Fruit fly (Drosophila melanogaster): Measurements from ENCODE around the gene CG14322.

The CG14322 gene

DNA sequence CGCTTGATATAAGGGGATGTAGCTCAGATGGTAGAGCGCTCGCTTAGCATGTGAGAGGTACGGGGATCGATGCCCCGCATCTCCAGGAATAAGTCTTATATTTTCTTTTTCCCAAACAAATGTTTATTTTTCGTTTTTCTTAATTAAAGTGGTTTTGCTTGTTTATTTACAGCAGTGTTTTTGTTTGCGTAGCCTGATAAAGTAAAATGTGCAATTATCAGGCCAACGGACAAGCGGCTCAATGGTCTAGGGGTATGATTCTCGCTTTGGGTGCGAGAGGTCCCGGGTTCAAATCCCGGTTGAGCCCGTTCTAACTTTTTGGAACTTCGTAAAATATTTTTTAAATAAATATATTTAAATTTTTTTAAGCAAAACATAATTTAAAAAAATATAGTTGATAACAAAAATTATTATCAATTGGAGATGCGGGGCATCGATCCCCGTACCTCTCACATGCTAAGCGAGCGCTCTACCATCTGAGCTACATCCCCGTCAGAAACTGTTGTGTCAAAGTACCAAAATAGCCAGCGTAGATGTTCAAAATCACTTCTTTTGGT, 27.7 kb upstream of the CG14322 start (continued):
- TF ChIP-seq CG15601 (tag; optimal IDR thresholded peaks at IDR 0.05) (peak; percentile 6), Six4 (GFP tag; optimal IDR thresholded peaks at IDR 0.05) (no peak), MBD-R2 (GFP tag; IDR thresholded peaks at IDR 0.05) (no peak), Awh (GFP tag; IDR thresholded peaks at IDR 0.05) (no peak), H2.0 (GFP tag; IDR thresholded peaks at IDR 0.05) (no peak), chinmo (GFP tag; IDR thresholded peaks at IDR 0.05; ENCODE audit: partially characterized antibody) (peak; percentile 56; the same call in 1 of the 4 replicates), klu (GFP tag; IDR thresholded peaks at IDR 0.05) (no peak), Scr (GFP tag; IDR thresholded peaks at IDR 0.05; ENCODE audit: partially characterized antibody) (peak; percentile 84), hb (GFP tag; IDR thresholded peaks at IDR 0.05; ENCODE audit: partially characterized antibody) (peak; percentile 81; the same call in 2 of the 3 replicates), sd (tag; optimal IDR thresholded peaks at IDR 0.05) (no peak), YL-1 (GFP tag; optimal IDR thresholded peaks at IDR 0.05) (no peak), CG8290 (GFP tag; optimal IDR thresholded peaks at IDR 0.05) (no peak), CG8290 (tag; optimal IDR thresholded peaks at IDR 0.05) (no peak), CG14710 (tag; optimal IDR thresholded peaks at IDR 0.05) (no peak), CG11398 (GFP tag; optimal IDR thresholded peaks at IDR 0.05) (no peak), Spps (tag; optimal IDR thresholded peaks at IDR 0.05) (peak; percentile 21), CG8089 (GFP tag; optimal IDR thresholded peaks at IDR 0.05) (no peak), Fer1 (GFP tag; optimal IDR thresholded peaks at IDR 0.05) (peak; percentile 61), NC2β (GFP tag; optimal IDR thresholded peaks at IDR 0.05) (no peak), dmrt99B (tag; optimal IDR thresholded peaks at IDR 0.05) (peak; percentile 48), nom (GFP tag; optimal IDR thresholded peaks at IDR 0.05) (peak; percentile 96), Eip74EF (GFP tag; optimal IDR thresholded peaks at IDR 0.05) (peak in 1 of 2 experiments; percentile 41), Med (GFP tag) (peak; percentile 73), CG13296 (GFP tag; optimal IDR thresholded peaks at IDR 0.05) (peak; percentile 46), inv (GFP tag; IDR thresholded peaks at IDR 0.05; ENCODE audit: partially characterized antibody) (peak; percentile 59; the same call in 1 of the 2 replicates), bbx (GFP tag; IDR thresholded peaks at IDR 0.05; ENCODE audit: partially characterized antibody) (peak; percentile 91), CG8944 (GFP tag; optimal IDR thresholded peaks at IDR 0.05) (no peak), CG2199 (GFP tag; IDR thresholded peaks at IDR 0.05) (0 out of 3 replicates have a peak, but pooled peaks have one; percentile 36), CG8281 (tag; optimal IDR thresholded peaks at IDR 0.05) (no peak), CG16813 (GFP tag; IDR thresholded peaks at IDR 0.05; ENCODE audit: partially characterized antibody) (peak; percentile 94), bsh (GFP tag; optimal IDR thresholded peaks at IDR 0.05) (peak; percentile 1 to 49), btn (GFP tag; optimal IDR thresholded peaks at IDR 0.05) (no peak), tna (GFP tag; IDR thresholded peaks at IDR 0.05; ENCODE audit: partially characterized antibody) (peak; percentile 87), Opbp (GFP tag; IDR thresholded peaks at IDR 0.05; ENCODE audit: partially characterized antibody) (peak; percentile 91), nau (GFP tag; optimal IDR thresholded peaks at IDR 0.05) (peak; percentile 30), ham (GFP tag; IDR thresholded peaks at IDR 0.05) (no peak), E2f1 (GFP tag; IDR thresholded peaks at IDR 0.05) (no peak), CG17829 (tag; optimal IDR thresholded peaks at IDR 0.05) (peak; percentile 56), CG8924 (tag; optimal IDR thresholded peaks at IDR 0.05) (peak; percentile 57), CG14860 (GFP tag; IDR thresholded peaks at IDR 0.05; ENCODE audit: partially characterized antibody) (peak; percentile 89), Stat92E (GFP tag; optimal IDR thresholded peaks at IDR 0.05) (peak in 1 of 3 experiments; percentile 57), CG5953 (GFP tag; IDR thresholded peaks at IDR 0.05) (no peak; the same call in 1 of the 2 replicates), CG43689 (GFP tag; IDR thresholded peaks at IDR 0.05) (no peak), Drgx (GFP tag; IDR thresholded peaks at IDR 0.05) (peak; percentile 70), sqz (GFP tag; optimal IDR thresholded peaks at IDR 0.05) (peak; percentile 48), CG6791 (GFP tag; IDR thresholded peaks at IDR 0.05; ENCODE audit: partially characterized antibody) (peak; percentile 60), CG2129 (GFP tag; IDR thresholded peaks at IDR 0.05; ENCODE audit: partially characterized antibody) (peak; percentile 22; the same call in 1 of the 2 replicates), tio (GFP tag; optimal IDR thresholded peaks at IDR 0.05) (no peak)
